Worm (Caenorhabditis elegans) whole organism, dauer: ENCODE measurements around the gene C44B11.6.

Source experiments
- unc-62 ChIP-seq: sonication (generic microtip); optimal IDR thresholded peaks from 2 replicates; lab custom pipeline; 2017; ENCODE audit warnings: missing biosample characterization, missing genetic modification reagents, missing genetic modification characterization

C44B11.6 gene

DNA sequence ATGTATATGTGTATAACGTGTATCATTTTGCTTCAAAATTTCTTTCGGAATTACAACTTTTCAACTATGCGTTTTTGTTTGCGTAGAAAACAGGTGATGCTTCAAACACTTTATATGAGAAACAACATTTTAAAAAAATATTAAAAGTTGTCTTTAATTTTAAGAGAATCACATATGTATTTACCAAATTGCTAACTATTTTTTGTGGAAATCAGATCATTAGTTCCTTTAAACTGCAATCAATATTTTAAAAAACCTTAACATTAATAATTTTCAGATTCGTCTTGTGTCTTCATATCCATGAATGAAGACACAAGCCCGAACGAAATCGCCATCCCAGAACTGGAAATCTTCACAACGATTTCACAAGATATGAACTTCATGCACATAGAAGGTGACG lies at the start of gene C44B11.6:
Gene C44B11.6 (plus strand): TSS at position 301 of the 400 bp plus-strand sequence.
- TF ChIP-seq unc-62 (GFP tag; lab: Kevin White, UChicago) = no peak

DNA sequence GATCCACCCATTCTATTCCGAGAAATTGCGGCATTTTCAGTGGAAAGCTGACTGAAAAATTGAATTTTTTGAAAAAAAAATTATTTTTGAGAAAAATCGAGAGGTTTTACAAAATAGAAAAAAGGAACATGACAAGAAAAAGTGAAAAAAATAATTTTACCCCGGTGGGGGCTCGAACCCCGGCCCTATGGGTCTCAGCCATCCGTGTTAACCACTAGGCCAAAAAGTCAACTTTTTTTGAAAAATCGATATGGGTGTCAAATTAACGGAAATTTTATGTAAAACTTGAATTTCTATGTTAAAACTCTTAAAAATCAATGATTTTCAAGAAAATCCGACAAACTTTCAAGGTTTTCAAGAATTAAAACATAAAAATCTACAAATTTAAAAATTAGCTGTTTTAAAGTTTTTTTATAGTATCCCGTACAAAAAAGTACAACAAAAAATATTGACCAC lies 49.0 kb upstream of the C44B11.6 start, which contains the start of gene Y53G8B.2:
Gene Y53G8B.2 (minus strand): TSS at position 51 of the 456 bp plus-strand sequence.
- no peak for TF ChIP-seq unc-62 (GFP tag; lab: Kevin White, UChicago)

- TF ChIP-seq unc-62 (GFP tag; lab: Kevin White, UChicago) = no peak
Measured at ce11 chrIII:3104536-3104935, 48.4 kb upstream of the C44B11.6 start.

DNA sequence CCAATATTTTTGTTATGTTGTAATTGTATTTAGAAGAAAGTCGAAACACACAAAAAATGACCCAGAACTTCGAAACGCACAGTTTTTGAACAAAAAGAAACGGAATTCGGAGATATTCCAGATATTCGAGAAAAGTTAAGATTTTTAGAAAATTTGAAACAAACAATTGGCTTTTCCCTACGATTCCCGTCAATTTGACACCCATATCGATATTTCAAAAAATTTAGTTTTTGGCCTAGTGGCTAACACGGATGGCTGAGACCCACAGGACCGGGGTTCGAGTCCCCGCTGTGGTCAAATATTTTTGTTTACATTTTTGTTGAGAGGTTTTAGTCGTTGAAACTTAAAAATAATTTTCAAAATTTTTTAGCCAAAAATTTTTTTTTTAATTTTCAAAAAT lies 47.7 kb upstream of the C44B11.6 start:
- no peak for TF ChIP-seq unc-62 (GFP tag; lab: Kevin White, UChicago)

DNA sequence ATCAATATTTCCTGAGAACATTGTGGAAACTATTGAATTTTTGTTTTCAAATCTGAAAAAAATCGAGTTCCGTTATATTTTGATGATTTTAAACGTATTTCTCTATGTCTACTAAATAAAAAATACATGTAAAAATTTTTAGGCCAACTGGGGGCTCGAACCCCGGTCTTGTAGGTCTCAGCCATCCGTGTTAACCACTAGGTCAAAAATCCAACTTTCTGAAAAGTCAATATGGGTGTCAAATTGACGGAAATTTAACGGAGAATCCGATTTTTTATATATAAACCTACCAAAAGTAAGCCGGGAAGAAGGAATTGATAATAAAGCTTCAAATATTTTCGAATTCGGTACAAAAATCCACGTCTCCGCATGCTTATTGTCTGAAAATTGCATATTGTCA lies 46.6 kb upstream of the C44B11.6 start:
- TF ChIP-seq unc-62 (GFP tag; lab: Kevin White, UChicago) = no peak

ce11 chrIII:3107530-3107929 lies 45.4 kb upstream of the C44B11.6 start:
- TF ChIP-seq unc-62 (GFP tag; lab: Kevin White, UChicago) = no peak

- no peak for TF ChIP-seq unc-62 (GFP tag; lab: Kevin White, UChicago)
Measured at ce11 chrIII:3108804-3109203, 44.1 kb upstream of the C44B11.6 start.

DNA sequence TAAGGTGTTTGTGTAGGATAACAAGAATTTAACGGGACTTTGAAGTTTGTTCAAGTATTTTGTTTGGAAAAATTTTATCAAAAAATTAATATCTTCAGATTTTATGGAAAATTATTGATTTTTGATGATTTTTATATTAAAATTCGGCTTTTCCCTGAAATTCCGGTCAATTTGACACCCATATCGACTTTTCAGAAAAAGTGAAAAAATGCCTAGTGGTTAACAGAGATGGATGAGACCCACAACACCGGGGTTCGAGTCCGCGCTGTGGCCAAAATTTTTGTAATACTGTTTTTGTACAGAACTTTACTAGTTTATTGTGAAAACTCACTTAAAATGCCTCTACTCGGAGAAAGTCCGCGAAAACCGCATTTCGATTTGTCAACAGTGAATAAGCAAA lies 43.4 kb upstream of the C44B11.6 start:
- no peak for TF ChIP-seq unc-62 (GFP tag; lab: Kevin White, UChicago)

- no peak for TF ChIP-seq unc-62 (GFP tag; lab: Kevin White, UChicago)
Measured at ce11 chrIII:3110614-3111013, 42.3 kb upstream of the C44B11.6 start.

DNA sequence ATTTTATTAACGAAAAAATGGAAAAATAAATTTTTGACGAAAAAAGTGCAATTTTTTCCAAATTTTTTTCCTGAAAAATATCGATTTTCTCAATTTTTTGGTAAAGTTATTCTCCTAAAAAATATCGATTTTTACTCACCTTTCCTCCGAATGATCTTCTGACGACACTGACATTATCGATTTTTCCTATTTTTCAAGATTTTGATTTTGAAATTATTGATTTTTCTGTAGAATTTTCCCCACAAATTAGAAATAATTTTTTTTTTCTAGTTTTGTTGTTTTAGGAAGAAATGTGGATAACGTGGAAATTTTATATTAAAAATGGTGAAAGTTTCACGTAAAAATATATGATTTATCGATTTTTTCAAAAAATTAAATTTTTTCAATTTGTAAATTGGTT lies 41.4 kb upstream of the C44B11.6 start:
- TF ChIP-seq unc-62 (GFP tag; lab: Kevin White, UChicago) = no peak

- no peak for TF ChIP-seq unc-62 (GFP tag; lab: Kevin White, UChicago)
Measured at ce11 chrIII:3112001-3112400, 40.9 kb upstream of the C44B11.6 start.

DNA sequence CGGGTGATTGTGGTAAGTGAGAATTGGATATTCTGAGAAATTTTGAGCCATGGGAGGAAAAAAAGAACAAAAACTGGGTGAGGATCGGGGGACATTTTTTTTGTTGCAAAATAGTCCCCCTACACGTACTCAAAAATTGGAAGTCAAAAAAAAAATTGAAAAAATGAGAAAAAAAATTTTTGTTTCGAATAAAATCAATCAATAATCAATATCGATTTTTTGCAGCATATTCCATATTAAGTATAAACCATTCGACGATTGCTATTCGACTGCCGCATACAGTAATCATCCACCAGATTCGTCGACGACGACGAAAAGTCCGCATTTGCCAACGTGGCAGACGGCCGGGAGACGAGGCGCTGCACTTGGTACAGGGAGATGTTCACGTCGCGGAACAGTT lies 40.3 kb upstream of the C44B11.6 start:
- TF ChIP-seq unc-62 (GFP tag; lab: Kevin White, UChicago) = no peak

DNA sequence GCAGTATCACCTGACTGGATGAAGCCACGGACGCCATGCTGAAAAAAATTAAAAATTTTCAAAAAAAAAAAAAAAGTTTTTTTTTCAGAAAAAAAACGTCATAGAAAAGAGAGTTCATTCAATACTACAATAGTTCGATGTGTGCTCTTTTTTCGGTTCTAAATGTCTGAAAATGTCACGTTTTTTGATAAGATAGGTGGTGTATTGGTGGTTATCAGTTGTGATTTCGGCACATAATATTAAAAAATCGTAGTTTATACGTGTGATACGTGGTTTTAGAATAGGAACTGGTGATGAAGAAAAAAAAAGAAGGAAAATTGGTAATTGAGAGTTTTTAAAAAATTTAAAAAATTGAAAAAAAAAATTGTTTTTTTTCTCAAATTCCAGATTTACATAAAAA lies 36.0 kb upstream of the C44B11.6 start:
- no peak for TF ChIP-seq unc-62 (GFP tag; lab: Kevin White, UChicago)

DNA sequence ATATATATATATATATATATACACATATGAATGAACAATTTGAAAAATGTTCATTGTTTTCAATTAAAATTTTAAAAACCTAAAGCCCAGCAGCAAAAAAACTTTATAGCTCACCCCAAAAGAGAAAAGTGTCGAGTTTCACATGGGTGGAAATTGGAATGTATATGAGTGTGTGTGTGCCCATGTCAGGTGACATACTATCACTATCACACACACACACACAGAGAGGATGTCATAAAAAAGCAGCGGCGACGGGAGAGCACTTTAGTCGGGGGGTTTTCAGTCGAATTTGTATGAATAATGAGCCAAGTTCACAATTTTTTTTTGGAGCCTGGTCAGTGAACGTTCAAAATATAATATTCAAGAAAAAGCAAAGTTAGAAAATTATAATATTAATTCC lies 33.0 kb upstream of the C44B11.6 start:
- TF ChIP-seq unc-62 (GFP tag; lab: Kevin White, UChicago) = no peak

DNA sequence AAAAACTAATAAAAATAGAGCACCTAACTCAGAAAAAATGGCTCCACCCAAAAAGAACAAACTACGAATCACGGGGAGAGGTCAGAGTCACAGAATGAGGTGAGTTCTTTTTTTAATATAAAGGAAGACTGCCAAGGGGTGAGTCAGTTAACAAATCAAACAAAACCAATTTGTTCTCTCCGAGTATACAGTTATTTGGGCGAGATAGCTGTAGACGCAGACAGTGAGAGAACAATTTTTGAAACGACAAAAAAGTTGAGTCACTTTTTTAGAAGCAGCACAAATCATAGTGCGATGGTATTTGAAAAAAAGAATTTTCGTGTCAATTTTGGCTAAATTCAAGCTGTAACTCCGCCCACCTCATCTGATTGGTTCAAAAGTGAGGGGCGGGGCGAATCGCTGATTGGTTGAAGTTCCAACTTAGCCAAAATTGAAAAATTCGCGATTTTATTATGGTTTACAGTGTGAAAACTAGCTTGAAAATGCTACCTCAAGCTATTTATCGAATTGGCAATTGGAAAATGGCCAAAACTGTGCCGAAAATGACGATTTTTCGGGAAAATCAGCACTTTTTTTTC lies 28.6 kb upstream of the C44B11.6 start:
- no peak for TF ChIP-seq unc-62 (GFP tag; lab: Kevin White, UChicago)

ce11 chrIII:3127074-3127596 lies 25.8 kb upstream of the C44B11.6 start, which contains the start of gene nipa-1:
Gene nipa-1, minus strand, starts transcription at chrIII:3127124.
- TF ChIP-seq unc-62 (GFP tag; lab: Kevin White, UChicago) = no peak

- no peak for TF ChIP-seq unc-62 (GFP tag; lab: Kevin White, UChicago)
Measured at ce11 chrIII:3127613-3128012, 25.3 kb upstream of the C44B11.6 start.
